Fruit fly (Drosophila melanogaster) Kc167 (cell line): ENCODE measurements around the gene Ipk2.

ENCODE experiments used
- Myc ChIP-seq: fragments of >200 bp; optimal IDR thresholded peaks from 2 replicates; lab custom pipeline; 2017; ENCODE audit warnings: missing external identifiers
- Sin3A ChIP-seq: fragments of >200 bp; optimal IDR thresholded peaks from 2 replicates; lab custom pipeline; 2018; ENCODE audit warnings: missing external identifiers
- h ChIP-seq: fragments of >200 bp; optimal IDR thresholded peaks from 3 replicates; lab custom pipeline; 2018; ENCODE audit warnings: missing external identifiers
- insv ChIP-seq: fragments of >200 bp; optimal IDR thresholded peaks from 3 replicates; lab custom pipeline; 2018; ENCODE audit warnings: missing external identifiers
- psq ChIP-seq: fragments of >200 bp; optimal IDR thresholded peaks from 2 replicates; lab custom pipeline; 2017; ENCODE audit warnings: missing external identifiers
- ttk ChIP-seq: sonication (Bioruptor generic); optimal IDR thresholded peaks from 2 replicates; lab custom pipeline; 2017; ENCODE audit warnings: missing external identifiers

Ipk2 gene

DNA sequence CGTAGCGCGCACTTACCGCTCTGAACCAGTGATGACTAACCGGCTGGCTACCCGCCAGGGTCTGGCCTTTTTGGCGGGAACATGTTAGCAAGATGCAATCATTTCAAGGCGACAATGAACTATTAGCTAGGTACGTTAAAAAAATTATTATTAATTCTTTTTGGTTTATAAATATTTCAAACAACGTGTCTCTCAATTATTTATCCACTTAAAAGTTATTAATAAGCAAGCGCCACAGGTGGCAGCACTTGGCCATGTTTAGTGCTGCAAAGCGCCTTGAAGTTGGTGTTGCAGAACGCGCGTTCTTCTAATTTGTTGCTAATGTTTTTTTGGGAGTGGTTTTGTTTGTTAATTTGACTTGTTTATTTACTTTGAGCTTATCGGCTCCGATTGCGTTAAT, at the start of gene Ipk2, which contains the start of gene cold:
TSS of gene Ipk2 (minus strand) at position 39 of the 400 bp plus-strand sequence.
TSS of gene cold (plus strand) at position 66 of the 400 bp plus-strand sequence.
- TF ChIP-seq h (lab: Kevin White, UChicago) = no peak
- no peak for TF ChIP-seq ttk (lab: Kevin White, UChicago)
- TF ChIP-seq insv (lab: Kevin White, UChicago) = no peak
- no peak for TF ChIP-seq Sin3A
- TF ChIP-seq psq (lab: Kevin White, UChicago) = no peak
- TF ChIP-seq Myc (lab: Kevin White, UChicago) = no peak

DNA sequence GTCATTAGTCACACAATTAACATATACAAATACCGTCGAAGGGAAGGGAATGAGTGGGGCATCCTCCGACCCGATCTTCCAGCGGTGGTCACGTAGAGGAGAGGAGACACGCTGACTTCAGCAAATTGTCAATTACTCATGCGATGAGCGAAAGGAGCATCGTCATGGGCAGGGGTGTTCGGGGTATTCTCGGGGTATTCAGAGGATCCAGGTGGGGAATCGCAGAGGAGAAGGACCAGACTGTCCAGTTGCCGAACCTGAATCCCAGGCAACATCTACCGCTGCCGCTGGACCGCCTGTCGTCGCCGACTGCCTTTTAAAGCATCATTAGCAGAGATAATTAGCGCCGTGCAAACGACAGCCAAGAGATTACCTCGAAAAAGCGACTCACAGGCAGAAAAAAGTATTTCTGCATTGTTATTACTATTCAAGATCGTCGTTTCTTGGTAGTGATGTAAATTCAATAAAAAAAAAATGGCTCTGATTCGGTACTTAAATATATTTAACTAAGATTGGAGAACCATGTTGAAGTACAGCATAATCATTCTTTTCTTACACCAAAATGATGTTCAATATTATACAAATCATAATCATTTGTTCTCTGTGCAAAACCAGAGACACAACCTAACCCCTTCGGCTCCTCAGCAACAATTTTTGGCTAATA, 49.3 kb upstream of the Ipk2 start:
- TF ChIP-seq Sin3A (no peak), insv (lab: Kevin White, UChicago) (no peak), ttk (lab: Kevin White, UChicago) (no peak), h (lab: Kevin White, UChicago) (no peak), Myc (lab: Kevin White, UChicago) (no peak), psq (lab: Kevin White, UChicago) (no peak)

DNA sequence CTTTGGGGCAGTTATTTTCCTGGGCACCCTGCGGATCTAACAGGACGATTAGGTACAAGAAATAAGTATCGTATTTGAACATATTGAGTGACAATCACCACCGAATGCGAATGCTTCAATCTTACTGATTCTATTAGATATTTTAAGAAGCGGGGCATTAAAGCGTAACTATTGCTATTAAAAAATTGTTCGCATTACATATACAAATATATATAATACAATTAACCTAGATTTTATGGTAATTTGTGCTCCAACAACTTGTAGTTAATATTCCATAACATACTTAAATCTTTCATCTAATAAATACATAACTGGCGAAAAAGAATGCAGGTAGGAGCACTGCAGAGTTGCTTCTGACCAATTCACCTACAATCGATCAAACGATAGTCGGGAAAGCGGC, 47.0 kb upstream of the Ipk2 start, which contains the start of gene lectin-21Cb:
TSS of gene lectin-21Cb (minus strand) at position 101 of the 400 bp plus-strand sequence.
- no peak for TF ChIP-seq h (lab: Kevin White, UChicago)
- no peak for TF ChIP-seq ttk (lab: Kevin White, UChicago)
- TF ChIP-seq psq (lab: Kevin White, UChicago) = no peak
- TF ChIP-seq Myc (lab: Kevin White, UChicago) = no peak
- no peak for TF ChIP-seq insv (lab: Kevin White, UChicago)
- TF ChIP-seq Sin3A = no peak

DNA sequence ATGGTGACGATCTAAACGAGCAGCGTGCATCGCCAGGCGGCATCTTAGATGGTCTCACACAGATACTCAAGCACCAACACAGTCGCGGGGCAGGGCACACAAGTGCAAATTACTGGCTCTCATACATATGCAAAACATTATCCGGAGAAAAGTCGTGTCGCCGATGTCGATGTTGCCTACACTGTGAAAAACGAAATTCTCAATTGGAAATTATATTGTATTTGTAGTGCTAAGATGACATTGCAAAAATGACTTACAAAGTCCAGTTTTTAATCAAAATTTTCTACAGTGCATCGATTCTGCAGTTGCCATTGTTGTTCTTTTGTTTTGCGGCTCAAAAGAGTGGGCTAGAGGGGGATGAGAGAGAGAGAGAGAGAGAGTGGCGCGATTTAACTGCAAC, 45.7 kb upstream of the Ipk2 start:
- TF ChIP-seq Myc (lab: Kevin White, UChicago) (no peak), ttk (lab: Kevin White, UChicago) (no peak), insv (lab: Kevin White, UChicago) (no peak), psq (lab: Kevin White, UChicago) (no peak), h (lab: Kevin White, UChicago) (no peak), Sin3A (no peak)

DNA sequence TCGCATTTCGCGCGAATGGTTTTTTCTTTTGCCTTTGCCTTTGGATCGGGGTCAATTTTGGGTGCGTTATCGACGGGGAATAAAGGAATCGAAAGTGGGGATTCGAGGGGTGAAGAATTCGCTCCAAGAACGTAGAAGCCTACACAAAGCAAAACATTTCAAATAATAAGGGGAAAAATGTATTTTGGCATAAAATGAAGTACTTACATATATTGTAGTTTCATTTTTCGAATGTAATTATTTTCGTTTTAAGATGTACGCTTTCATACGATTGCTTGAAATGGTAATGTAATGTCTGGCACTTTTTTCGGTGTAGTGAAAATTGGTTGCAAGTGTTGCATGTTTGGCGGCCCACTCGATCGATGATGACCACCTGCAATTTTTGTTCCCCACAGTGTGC, 41.0 kb upstream of the Ipk2 start:
- TF ChIP-seq psq (lab: Kevin White, UChicago) (no peak), h (lab: Kevin White, UChicago) (no peak), Sin3A (no peak), insv (lab: Kevin White, UChicago) (no peak), ttk (lab: Kevin White, UChicago) (no peak), Myc (lab: Kevin White, UChicago) (no peak)

DNA sequence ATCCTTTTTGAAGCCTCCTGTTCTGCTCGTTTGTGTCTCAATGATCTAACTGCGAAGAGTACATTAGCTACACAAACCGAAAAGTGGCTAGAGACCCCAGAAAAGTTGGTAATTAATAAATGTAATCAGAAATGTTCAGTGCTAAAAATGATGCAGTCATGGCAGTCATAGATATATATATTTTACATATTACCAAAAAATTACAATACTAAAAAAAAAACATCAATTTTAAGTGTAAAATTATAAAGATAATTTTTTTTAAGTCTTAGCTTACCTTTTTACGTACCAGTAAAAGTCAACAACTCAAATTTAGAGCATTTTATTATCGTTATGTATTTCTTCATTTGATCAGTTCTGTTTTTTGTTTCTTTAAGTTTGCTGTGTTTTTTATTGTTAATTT, 38.7 kb upstream of the Ipk2 start:
- TF ChIP-seq Myc (lab: Kevin White, UChicago) = no peak
- TF ChIP-seq insv (lab: Kevin White, UChicago) = no peak
- TF ChIP-seq ttk (lab: Kevin White, UChicago) = no peak
- TF ChIP-seq Sin3A = no peak
- no peak for TF ChIP-seq psq (lab: Kevin White, UChicago)
- TF ChIP-seq h (lab: Kevin White, UChicago) = no peak

DNA sequence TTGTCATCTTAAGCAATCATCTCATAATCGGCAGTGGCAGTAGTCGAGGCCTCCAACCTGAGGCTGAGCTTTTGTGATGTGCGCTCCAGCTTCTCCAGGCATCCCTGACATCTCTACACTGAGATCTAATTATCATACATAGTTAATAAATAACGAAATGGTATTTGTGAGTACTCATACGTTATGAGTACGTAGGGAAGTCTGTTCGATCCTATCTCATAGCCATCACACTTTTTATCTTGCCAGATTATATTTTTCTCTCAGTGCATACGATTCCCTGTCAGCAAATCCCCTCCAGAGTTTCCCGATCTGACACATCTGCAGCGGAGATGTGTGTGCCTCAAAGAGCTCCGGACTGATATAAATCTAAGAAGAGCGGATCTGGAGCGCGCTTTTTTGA, 35.4 kb upstream of the Ipk2 start:
- TF ChIP-seq ttk (lab: Kevin White, UChicago) = no peak
- TF ChIP-seq Sin3A = no peak
- no peak for TF ChIP-seq Myc (lab: Kevin White, UChicago)
- no peak for TF ChIP-seq h (lab: Kevin White, UChicago)
- TF ChIP-seq psq (lab: Kevin White, UChicago) = no peak
- no peak for TF ChIP-seq insv (lab: Kevin White, UChicago)

DNA sequence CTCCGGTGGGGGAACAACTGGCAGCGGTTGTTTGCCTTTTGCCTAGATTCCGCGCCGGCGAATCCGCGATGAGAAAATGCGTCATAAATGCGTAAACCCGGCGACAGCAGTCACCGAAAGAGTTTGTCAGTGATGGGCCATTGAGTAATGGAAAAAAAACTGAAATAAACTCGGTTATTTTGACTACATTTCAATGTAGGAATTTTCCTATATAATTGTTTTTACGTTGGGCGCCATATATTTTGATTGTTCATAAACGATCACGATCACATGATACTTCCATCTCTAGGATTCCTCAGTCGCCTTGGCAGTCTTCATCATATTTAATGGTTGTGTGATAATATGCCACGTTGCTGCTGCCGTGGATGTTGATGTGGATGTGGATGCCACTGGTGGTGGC, 34.1 kb upstream of the Ipk2 start:
- TF ChIP-seq Sin3A (no peak), Myc (lab: Kevin White, UChicago) (no peak), ttk (lab: Kevin White, UChicago) (no peak), insv (lab: Kevin White, UChicago) (no peak), psq (lab: Kevin White, UChicago) (no peak), h (lab: Kevin White, UChicago) (no peak)

DNA sequence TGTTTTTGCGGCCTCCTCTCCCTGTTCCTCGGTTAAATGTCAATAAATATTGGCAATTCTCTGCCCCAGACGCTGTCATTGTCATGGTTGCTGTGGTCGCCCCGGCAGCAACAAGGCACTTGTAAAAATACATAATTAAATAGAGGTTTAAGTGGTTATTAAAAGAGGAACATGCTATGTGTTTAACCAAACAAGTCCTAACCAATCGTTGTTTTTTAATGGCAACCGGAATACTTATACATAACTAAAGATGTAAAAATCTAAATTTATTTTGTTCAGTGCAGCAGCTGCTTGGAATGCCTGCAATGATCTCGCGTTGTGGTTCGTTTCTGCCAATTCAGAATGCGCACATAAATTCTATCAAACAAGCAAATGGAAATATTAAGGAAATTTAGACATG, 32.9 kb upstream of the Ipk2 start:
- TF ChIP-seq psq (lab: Kevin White, UChicago) (no peak), ttk (lab: Kevin White, UChicago) (no peak), Sin3A (no peak), h (lab: Kevin White, UChicago) (no peak), insv (lab: Kevin White, UChicago) (no peak), Myc (lab: Kevin White, UChicago) (no peak)

DNA sequence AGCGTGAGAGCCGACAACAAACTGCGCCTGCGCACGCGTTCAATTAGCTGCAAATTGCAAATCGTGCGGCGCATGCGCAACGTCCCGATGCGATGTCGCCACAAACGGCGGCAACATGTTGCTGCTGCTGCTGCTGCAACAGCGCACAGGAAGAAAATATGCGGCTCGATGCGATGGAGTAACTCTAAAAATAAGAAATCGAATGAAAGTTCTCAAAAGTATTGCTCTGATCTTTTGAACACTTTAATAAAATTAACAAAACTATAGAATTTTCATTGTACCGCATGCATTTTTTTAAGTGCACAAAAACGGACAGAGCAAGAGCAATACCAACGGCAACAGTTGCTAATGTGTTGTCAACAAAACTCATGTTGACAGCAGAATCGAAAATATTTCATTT, 32.1 kb upstream of the Ipk2 start:
- TF ChIP-seq insv (lab: Kevin White, UChicago) (no peak), Myc (lab: Kevin White, UChicago) (no peak), h (lab: Kevin White, UChicago) (no peak), ttk (lab: Kevin White, UChicago) (no peak), psq (lab: Kevin White, UChicago) (no peak), Sin3A (no peak)

DNA sequence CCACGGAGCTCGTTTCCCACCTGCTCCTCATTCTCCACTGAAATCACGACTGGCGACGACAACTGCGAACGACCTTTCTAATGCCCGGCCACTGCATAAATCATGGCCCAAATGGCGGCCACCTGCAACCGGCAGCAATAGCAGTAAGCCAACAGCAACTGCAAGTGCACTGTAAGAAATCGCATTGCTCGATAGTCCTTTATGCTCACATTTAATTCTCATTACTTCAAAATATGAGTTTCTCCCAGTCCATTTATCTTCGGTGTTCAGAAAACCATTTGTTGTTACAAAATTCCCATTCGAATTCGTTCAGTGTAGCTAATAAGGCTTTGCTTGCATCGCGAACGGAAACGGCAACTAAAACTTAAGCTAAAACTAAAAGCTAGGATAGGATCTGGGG, 30.0 kb upstream of the Ipk2 start:
- TF ChIP-seq ttk (lab: Kevin White, UChicago) = no peak
- no peak for TF ChIP-seq h (lab: Kevin White, UChicago)
- no peak for TF ChIP-seq psq (lab: Kevin White, UChicago)
- TF ChIP-seq insv (lab: Kevin White, UChicago) = no peak
- TF ChIP-seq Sin3A = no peak

DNA sequence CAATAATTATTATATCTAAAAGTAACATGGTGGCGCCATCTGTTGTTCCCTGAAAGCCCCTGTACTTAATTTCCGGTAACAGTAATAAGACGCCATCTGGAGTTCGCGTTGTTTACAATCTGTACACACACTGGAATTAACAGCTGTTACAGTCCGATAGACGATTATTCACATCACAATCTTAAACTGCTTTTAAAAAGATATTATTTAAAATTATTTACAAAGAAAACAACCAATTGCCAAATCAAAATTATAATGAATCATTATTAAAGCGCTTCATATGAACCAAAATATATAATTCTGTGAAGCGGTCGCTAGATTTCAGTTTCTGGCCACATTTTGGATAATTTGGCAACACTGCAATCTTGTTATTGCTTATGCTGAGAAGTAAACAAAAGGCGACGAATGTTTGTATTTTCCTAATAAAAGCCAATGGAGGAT, 28.4 kb upstream of the Ipk2 start, which contains the start of gene CG13689:
TSS of gene CG13689 (plus strand) at position 375 of the 441 bp plus-strand sequence.
- no peak for TF ChIP-seq psq (lab: Kevin White, UChicago)
- TF ChIP-seq ttk (lab: Kevin White, UChicago) = no peak
- TF ChIP-seq h (lab: Kevin White, UChicago) = no peak
- TF ChIP-seq Sin3A = no peak
- TF ChIP-seq Myc (lab: Kevin White, UChicago) = no peak
- TF ChIP-seq insv (lab: Kevin White, UChicago) = no peak
